Worm (Caenorhabditis elegans) whole organism, L1 larva: ENCODE measurements around the gene R02D5.10.
"Not testable (repeated sequence)": the region's sequence is repeated elsewhere in the genome, so short reads cannot be mapped to it uniquely, and the experiment has no call there.

Experiments used
- ama-1 ChIP-seq: fragments of 150-350 bp; optimal IDR thresholded peaks from 2 replicates; lab custom pipeline; 2014
- ceh-88 ChIP-seq: fragments of 200-800 bp; sonication (Bioruptor generic); IDR thresholded peaks from 2 replicates; pipeline ENCODE4 v1.3.6; 2022; ENCODE audit warnings: missing genetic modification characterization, missing compliant biosample characterization
- elt-2 ChIP-seq: sonication (generic microtip); optimal IDR thresholded peaks from 2 replicates; lab custom pipeline; 2016; ENCODE audit warnings: missing genetic modification characterization, mild to moderate bottlenecking, inconsistent platforms, missing compliant biosample characterization, missing genetic modification reagents
- fkh-10 ChIP-seq: sonication (generic microtip); optimal IDR thresholded peaks from 2 replicates; lab custom pipeline; 2017; ENCODE audit warnings: missing biosample characterization, missing genetic modification reagents, missing genetic modification characterization
- mep-1 ChIP-seq: fragments of 150-350 bp; optimal IDR thresholded peaks from 2 replicates; lab custom pipeline; 2014; ENCODE audit warnings: missing biosample characterization, missing genetic modification characterization
- nhr-11 ChIP-seq: fragments of 150-350 bp; optimal IDR thresholded peaks from 2 replicates; lab custom pipeline; 2014; ENCODE audit warnings: missing biosample characterization, missing genetic modification characterization
- pag-3 ChIP-seq: sonication (generic microtip); optimal IDR thresholded peaks from 2 replicates; lab custom pipeline; 2017; ENCODE audit warnings: missing genetic modification characterization, mild to moderate bottlenecking, missing compliant biosample characterization, antibody characterized with exemption, borderline replicate concordance; ENCODE audit not compliant: insufficient read depth
- rnt-1 ChIP-seq: sonication (generic microtip); optimal IDR thresholded peaks from 2 replicates; lab custom pipeline; 2016; ENCODE audit warnings: mild to moderate bottlenecking, missing genetic modification characterization, moderate library complexity, missing compliant biosample characterization
- snpc-4 ChIP-seq: fragments of 150-350 bp; optimal IDR thresholded peaks from 2 replicates; lab custom pipeline; 2014; ENCODE audit warnings: missing biosample characterization, missing genetic modification characterization
- tbx-2 ChIP-seq: sonication (generic microtip); optimal IDR thresholded peaks from 2 replicates; lab custom pipeline; 2016; ENCODE audit warnings: missing genetic modification characterization, missing compliant biosample characterization
- unc-130 ChIP-seq: fragments of 150-350 bp; optimal IDR thresholded peaks from 2 replicates; lab custom pipeline; 2017; ENCODE audit warnings: missing biosample characterization, missing genetic modification characterization, inconsistent platforms
- unc-30 ChIP-seq: sonication (generic microtip); optimal IDR thresholded peaks from 2 replicates; lab custom pipeline; 2017; ENCODE audit warnings: missing biosample characterization, missing genetic modification characterization
- zag-1 ChIP-seq: fragments of 150-350 bp; optimal IDR thresholded peaks from 2 replicates; lab custom pipeline; 2014; ENCODE audit warnings: missing biosample characterization, missing genetic modification characterization
- ztf-11 ChIP-seq, 2 experiments: sonication (generic microtip); optimal IDR thresholded peaks; 2 replicates each; lab custom pipeline; 2016 to 2017; ENCODE audit warnings: missing genetic modification characterization in 2 of 2, missing biosample characterization in 1 of 2, missing compliant biosample characterization in 1 of 2

DNA sequence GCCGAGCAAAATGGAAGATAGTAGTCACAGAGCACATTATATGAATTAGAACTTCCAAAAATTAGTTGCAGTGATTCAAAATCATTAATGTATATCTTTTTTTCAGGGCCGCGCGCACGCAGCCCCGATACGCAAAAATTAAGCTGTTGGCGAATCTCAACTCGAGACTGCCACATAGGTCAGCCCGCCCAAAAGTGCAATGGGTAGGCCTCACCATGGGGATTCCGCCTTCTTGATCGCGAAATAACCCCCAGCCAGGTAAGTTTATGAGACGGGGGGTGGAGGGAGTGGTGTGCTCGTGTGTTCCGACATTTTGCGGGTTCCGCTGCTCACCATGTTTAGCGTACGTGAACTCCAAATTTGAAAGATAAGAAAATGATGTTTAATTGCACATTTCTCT lies 19.0 kb upstream of the R02D5.10 start, which contains the start of gene F08H9.3:
- not testable (repeated sequence) for TF ChIP-seq tbx-2 (tag; lab: Kevin White, UChicago); fkh-10; zag-1 (tag; lab: Kevin White, UChicago); mep-1 (tag; lab: Kevin White, UChicago); unc-30 (tag; lab: Kevin White, UChicago); pag-3 (tag; lab: Kevin White, UChicago); ceh-88 (GFP tag; lab: Robert Waterston, UW); unc-130 (tag; lab: Kevin White, UChicago); ama-1 (lab: Kevin White, UChicago); ztf-11 (tag; optimal IDR thresholded peaks at IDR 0.05; lab: Kevin White, UChicago); nhr-11; rnt-1 (tag; lab: Kevin White, UChicago)
- TF ChIP-seq elt-2 (tag; lab: Kevin White, UChicago) (peak; percentile 85), snpc-4 (tag; lab: Kevin White, UChicago) (peak; percentile 86)
